Fruit fly (Drosophila melanogaster) whole organism, prepupa: ENCODE measurements around the gene CG13096.

Source experiments
- Blimp-1 ChIP-seq: fragments of 200-800 bp; sonication (Bioruptor generic); optimal IDR thresholded peaks from 3 replicates; lab custom pipeline; 2017; ENCODE audit warnings: missing biosample characterization, missing genetic modification characterization, mild to moderate bottlenecking, moderate library complexity, missing genetic modification reagents
- CG10631 ChIP-seq: fragments of 200-800 bp; sonication (Bioruptor generic); optimal IDR thresholded peaks from 2 replicates; lab custom pipeline; 2016; ENCODE audit warnings: missing biosample characterization, missing genetic modification characterization
- CG11294 ChIP-seq: fragments of 200-800 bp; sonication (Bioruptor generic); IDR thresholded peaks from 2 replicates; pipeline ENCODE4 v1.3.6; 2022; ENCODE audit warnings: missing biosample characterization, missing genetic modification characterization
- CG11902 ChIP-seq: fragments of 200-800 bp; sonication (Bioruptor generic); optimal IDR thresholded peaks from 3 replicates; lab custom pipeline; 2016; ENCODE audit warnings: missing biosample characterization, missing genetic modification characterization
- CG1621 ChIP-seq: fragments of 200-800 bp; sonication (Bioruptor generic); optimal IDR thresholded peaks from 3 replicates; lab custom pipeline; 2018; ENCODE audit warnings: missing biosample characterization, mild to moderate bottlenecking, missing genetic modification characterization
- CG3032 ChIP-seq: fragments of 200-800 bp; optimal IDR thresholded peaks from 2 replicates; lab custom pipeline; 2019; ENCODE audit warnings: missing biosample characterization, mild to moderate bottlenecking, missing genetic modification characterization, moderate library complexity
- CG31627 ChIP-seq: fragments of 200-800 bp; sonication (Bioruptor generic); optimal IDR thresholded peaks from 3 replicates; lab custom pipeline; 2016; ENCODE audit warnings: missing biosample characterization, missing genetic modification characterization
- CG32006 ChIP-seq: fragments of 200-800 bp; sonication (Bioruptor generic); optimal IDR thresholded peaks from 3 replicates; lab custom pipeline; 2017; ENCODE audit warnings: missing biosample characterization, mild to moderate bottlenecking, missing genetic modification characterization
- CG34406 ChIP-seq: fragments of 200-800 bp; sonication (Bioruptor generic); optimal IDR thresholded peaks from 3 replicates; lab custom pipeline; 2016; ENCODE audit warnings: missing biosample characterization, missing genetic modification characterization
- CG3919 ChIP-seq: fragments of 200-800 bp; sonication (Bioruptor generic); optimal IDR thresholded peaks from 3 replicates; lab custom pipeline; 2016; ENCODE audit warnings: missing biosample characterization, missing genetic modification characterization
- CG6276 ChIP-seq: fragments of 200-800 bp; sonication (Bioruptor generic); optimal IDR thresholded peaks from 2 replicates; lab custom pipeline; 2017; ENCODE audit warnings: missing biosample characterization, mild to moderate bottlenecking, missing genetic modification characterization
- CG6792 ChIP-seq: fragments of 200-800 bp; sonication (Bioruptor generic); optimal IDR thresholded peaks from 3 replicates; lab custom pipeline; 2016; ENCODE audit warnings: missing biosample characterization, missing genetic modification characterization
- CG6854 ChIP-seq: fragments of 200-800 bp; sonication (Bioruptor generic); optimal IDR thresholded peaks from 2 replicates; lab custom pipeline; 2017; ENCODE audit warnings: missing biosample characterization, mild to moderate bottlenecking, missing genetic modification characterization
- CG7368 ChIP-seq: fragments of 200-800 bp; sonication (Bioruptor generic); optimal IDR thresholded peaks from 3 replicates; lab custom pipeline; 2016; ENCODE audit warnings: missing biosample characterization, missing genetic modification characterization
- CG8632 ChIP-seq: fragments of 200-800 bp; sonication (Bioruptor generic); optimal IDR thresholded peaks from 3 replicates; lab custom pipeline; 2016; ENCODE audit warnings: missing biosample characterization, missing genetic modification characterization
- Eip78C ChIP-seq: fragments of 200-800 bp; sonication (Bioruptor generic); peaks from one replicate; lab custom pipeline; 2016; ENCODE audit warnings: missing biosample characterization, missing genetic modification characterization
- Ets96B ChIP-seq: fragments of 200-800 bp; optimal IDR thresholded peaks from 2 replicates; lab custom pipeline; 2019; ENCODE audit warnings: missing biosample characterization, mild to moderate bottlenecking, missing genetic modification characterization, moderate library complexity
- Hr38 ChIP-seq: sonication (Bioruptor generic); optimal IDR thresholded peaks from 2 replicates; lab custom pipeline; 2016; ENCODE audit warnings: missing biosample characterization, missing genetic modification characterization
- Hr39 ChIP-seq: fragments of 200-800 bp; sonication (Bioruptor generic); optimal IDR thresholded peaks from 2 replicates; lab custom pipeline; 2016; ENCODE audit warnings: missing biosample characterization, missing genetic modification characterization
- Hr4 ChIP-seq: fragments of 200-800 bp; sonication (Bioruptor generic); optimal IDR thresholded peaks from 3 replicates; lab custom pipeline; 2016; ENCODE audit warnings: missing biosample characterization, missing genetic modification characterization
- Lpt ChIP-seq: fragments of 200-800 bp; sonication (Bioruptor generic); optimal IDR thresholded peaks from 3 replicates; lab custom pipeline; 2016; ENCODE audit warnings: missing biosample characterization, missing genetic modification characterization
- Met ChIP-seq: fragments of 200-800 bp; sonication (Bioruptor generic); optimal IDR thresholded peaks from 3 replicates; lab custom pipeline; 2016; ENCODE audit warnings: missing biosample characterization, missing genetic modification characterization
- OdsH ChIP-seq: fragments of 200-800 bp; sonication (Bioruptor generic); optimal IDR thresholded peaks from 3 replicates; lab custom pipeline; 2016; ENCODE audit warnings: missing biosample characterization, missing genetic modification characterization
- Smox ChIP-seq: fragments of 200-800 bp; sonication (Bioruptor generic); optimal IDR thresholded peaks from 3 replicates; lab custom pipeline; 2016; ENCODE audit warnings: missing biosample characterization, missing genetic modification characterization
- Sox102F ChIP-seq: fragments of 200-800 bp; sonication (Bioruptor generic); optimal IDR thresholded peaks from 2 replicates; lab custom pipeline; 2016; ENCODE audit warnings: missing biosample characterization, mild to moderate bottlenecking, missing genetic modification characterization
- Sox14 ChIP-seq: fragments of 200-800 bp; sonication (Bioruptor generic); optimal IDR thresholded peaks from 3 replicates; lab custom pipeline; 2016; ENCODE audit warnings: missing biosample characterization, missing genetic modification characterization
- acj6 ChIP-seq: fragments of 200-800 bp; sonication (Bioruptor generic); optimal IDR thresholded peaks from 3 replicates; lab custom pipeline; 2016; ENCODE audit warnings: missing biosample characterization, missing genetic modification characterization
- cyc ChIP-seq: fragments of 200-800 bp; sonication (Bioruptor generic); optimal IDR thresholded peaks from 3 replicates; lab custom pipeline; 2016; ENCODE audit warnings: missing biosample characterization, missing genetic modification characterization
- eg ChIP-seq: fragments of 200-800 bp; sonication (Bioruptor generic); IDR thresholded peaks from 3 replicates; pipeline ENCODE4 v1.3.6; 2022; ENCODE audit warnings: missing biosample characterization, missing genetic modification characterization
- esn ChIP-seq: fragments of 200-800 bp; sonication (Bioruptor generic); optimal IDR thresholded peaks from 2 replicates; lab custom pipeline; 2016; ENCODE audit warnings: missing biosample characterization, mild to moderate bottlenecking, missing genetic modification characterization, moderate library complexity
- fd59A ChIP-seq: fragments of 200-800 bp; sonication (Bioruptor generic); optimal IDR thresholded peaks from 2 replicates; lab custom pipeline; 2017; ENCODE audit warnings: missing biosample characterization, mild to moderate bottlenecking, missing genetic modification characterization, missing genetic modification reagents
- fd85E ChIP-seq: fragments of 200-800 bp; sonication (Bioruptor generic); optimal IDR thresholded peaks from 3 replicates; lab custom pipeline; 2016; ENCODE audit warnings: missing biosample characterization, missing genetic modification characterization
- fkh ChIP-seq: fragments of 200-800 bp; sonication (Bioruptor generic); optimal IDR thresholded peaks from 3 replicates; lab custom pipeline; 2017; ENCODE audit warnings: missing biosample characterization, mild to moderate bottlenecking, missing genetic modification characterization, moderate library complexity
- lz ChIP-seq: fragments of 200-800 bp; sonication (Bioruptor generic); optimal IDR thresholded peaks from 3 replicates; lab custom pipeline; 2016; ENCODE audit warnings: missing biosample characterization, missing genetic modification characterization
- net ChIP-seq: fragments of 200-800 bp; sonication (Bioruptor generic); optimal IDR thresholded peaks from 3 replicates; lab custom pipeline; 2016; ENCODE audit warnings: missing biosample characterization, missing genetic modification characterization
- pdm3 ChIP-seq: fragments of 200-800 bp; sonication (Bioruptor generic); optimal IDR thresholded peaks from 3 replicates; lab custom pipeline; 2016; ENCODE audit warnings: missing biosample characterization, missing genetic modification characterization
- salr ChIP-seq, 2 experiments: fragments of 200-800 bp; sonication (Bioruptor generic); optimal IDR thresholded peaks; 3 replicates each; lab custom pipeline; 2016 to 2018; ENCODE audit warnings: missing biosample characterization in 2 of 2, missing genetic modification characterization in 2 of 2, mild to moderate bottlenecking in 1 of 2
- spab ChIP-seq: fragments of 200-800 bp; sonication (Bioruptor generic); optimal IDR thresholded peaks from 2 replicates; lab custom pipeline; 2017; ENCODE audit warnings: missing biosample characterization, mild to moderate bottlenecking, missing genetic modification characterization, missing genetic modification reagents
- svp ChIP-seq: fragments of 200-800 bp; sonication (Bioruptor generic); peaks from one replicate; lab custom pipeline; 2016; ENCODE audit warnings: missing biosample characterization, missing genetic modification characterization
- topi ChIP-seq: fragments of 200-800 bp; sonication (Bioruptor generic); optimal IDR thresholded peaks from 3 replicates; lab custom pipeline; 2016; ENCODE audit warnings: missing biosample characterization, missing genetic modification characterization
- vri ChIP-seq: fragments of 200-800 bp; sonication (Bioruptor generic); optimal IDR thresholded peaks from 3 replicates; lab custom pipeline; 2016; ENCODE audit warnings: missing biosample characterization, mild to moderate bottlenecking, missing genetic modification characterization

Gene CG13096

DNA sequence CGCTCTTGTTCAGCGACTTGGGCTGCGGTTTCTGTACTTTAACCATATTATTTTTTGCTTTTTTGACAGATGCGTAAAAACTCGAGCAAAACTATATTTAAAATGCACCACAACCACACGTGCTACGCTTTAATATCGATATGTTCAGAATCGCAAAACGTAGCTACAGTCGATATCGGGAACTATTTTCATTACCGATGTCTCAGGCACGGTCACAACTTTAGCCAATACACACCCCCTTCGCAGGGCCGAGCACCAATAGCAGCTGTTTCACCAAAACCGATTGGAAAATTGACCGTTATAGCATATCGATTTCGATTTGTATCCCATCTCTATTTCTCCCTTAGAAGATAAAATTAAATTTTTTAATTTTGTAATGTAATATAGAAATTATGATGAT is at the start of gene CG13096:
Gene CG13096, minus strand, starts transcription at position 144 of the 400 bp plus-strand sequence.
- TF ChIP-seq fd59A (GFP tag; lab: Kevin White, UChicago): no peak
- TF ChIP-seq Sox14 (GFP tag; lab: Kevin White, UChicago): no peak
- TF ChIP-seq CG3032 (tag; lab: Kevin White, UChicago): no peak
- TF ChIP-seq CG11294: no peak
- TF ChIP-seq esn: no peak
- TF ChIP-seq acj6 (GFP tag; lab: Kevin White, UChicago): no peak
- TF ChIP-seq CG6276 (GFP tag; lab: Kevin White, UChicago): no peak
- no peak for TF ChIP-seq svp (GFP tag; lab: Kevin White, UChicago)
- no peak for TF ChIP-seq CG10631 (GFP tag; lab: Kevin White, UChicago)
- no peak for TF ChIP-seq fkh (GFP tag; lab: Kevin White, UChicago)
- TF ChIP-seq Blimp-1 (GFP tag; lab: Kevin White, UChicago): no peak
- no peak for TF ChIP-seq Ets96B (tag; lab: Kevin White, UChicago)
- TF ChIP-seq CG6854 (GFP tag; lab: Kevin White, UChicago): no peak
- no peak for TF ChIP-seq pdm3 (GFP tag; lab: Kevin White, UChicago)
- TF ChIP-seq eg: no peak

DNA sequence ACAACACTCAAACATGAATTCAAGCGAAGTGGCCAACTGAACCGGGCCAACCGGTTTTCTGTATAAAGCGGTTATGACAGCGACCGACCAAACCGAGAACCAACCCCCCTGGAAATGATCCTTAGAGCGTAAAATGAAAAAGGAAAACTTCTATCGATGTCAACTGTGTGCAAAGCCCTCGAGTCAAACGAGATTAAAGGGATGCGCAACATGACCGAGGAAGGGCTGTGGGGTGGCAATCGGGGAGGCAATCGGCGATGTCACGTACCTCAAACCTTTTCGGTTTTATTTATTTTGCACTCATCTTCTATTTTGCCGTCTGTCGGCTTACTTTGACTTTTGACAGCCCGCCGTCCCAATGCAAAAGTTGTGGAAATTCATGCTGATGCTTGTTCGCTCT is 44.5 kb upstream of the CG13096 start:
- no peak for TF ChIP-seq CG3919 (GFP tag; lab: Kevin White, UChicago)
- no peak for TF ChIP-seq Sox102F (GFP tag; lab: Kevin White, UChicago)
- no peak for TF ChIP-seq Eip78C
- TF ChIP-seq spab (GFP tag; lab: Kevin White, UChicago): no peak
- no peak for TF ChIP-seq CG8632 (GFP tag; lab: Kevin White, UChicago)
- TF ChIP-seq fd85E (GFP tag; lab: Kevin White, UChicago): no peak
- no peak for TF ChIP-seq Ets96B (tag; lab: Kevin White, UChicago)
- no peak for TF ChIP-seq CG11902 (GFP tag; lab: Kevin White, UChicago)
- no peak for TF ChIP-seq net (GFP tag; lab: Kevin White, UChicago)
- no peak for TF ChIP-seq topi (GFP tag; lab: Kevin White, UChicago)
- no peak for TF ChIP-seq esn

DNA sequence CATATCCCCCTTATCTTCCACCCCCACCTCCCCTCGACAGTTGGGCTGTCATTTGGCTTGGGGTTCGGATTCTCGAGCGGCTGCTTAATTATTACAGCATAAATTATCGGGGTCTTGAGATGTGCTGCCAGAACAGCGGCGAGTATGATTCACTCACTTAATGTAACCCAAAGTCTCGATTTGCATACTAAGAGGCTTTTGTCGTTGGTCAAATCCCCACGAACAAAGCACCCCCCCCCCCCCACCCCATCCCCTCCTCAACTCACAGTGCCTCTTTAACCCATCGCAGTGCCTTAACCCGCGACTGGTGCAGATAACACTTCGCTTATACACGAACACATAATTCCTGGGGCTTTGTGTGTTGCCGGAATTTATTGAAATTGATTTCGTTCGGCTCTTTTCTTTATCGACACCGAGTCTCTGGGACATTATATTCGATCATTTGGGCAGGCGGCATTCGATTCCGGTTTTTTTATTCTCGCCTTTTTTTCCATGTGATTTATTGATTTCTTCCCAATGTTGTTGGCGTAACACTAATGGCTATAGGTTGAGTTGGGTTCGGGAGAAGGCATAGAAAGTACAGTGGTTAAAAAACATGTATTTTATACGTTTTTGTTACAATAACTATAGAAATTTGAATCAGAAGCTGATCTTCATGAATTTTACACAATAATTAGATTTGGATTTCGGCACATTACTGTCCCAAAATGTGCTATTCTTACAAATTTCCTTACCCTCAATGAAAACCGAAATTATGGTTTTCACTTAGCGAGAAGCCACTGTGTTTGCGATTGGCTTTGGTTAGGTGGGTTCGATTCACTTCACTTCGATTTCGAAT is 42.3 kb upstream of the CG13096 start:
- TF ChIP-seq CG7368 (no peak), fkh (GFP tag; lab: Kevin White, UChicago) (no peak), Eip78C (peak; percentile 53), esn (peak; percentile 58), CG6276 (GFP tag; lab: Kevin White, UChicago) (no peak), vri (peak; percentile 76), Met (peak; percentile 59), lz (peak; percentile 45), CG3032 (tag; lab: Kevin White, UChicago) (no peak), Blimp-1 (GFP tag; lab: Kevin White, UChicago) (no peak), Ets96B (tag; lab: Kevin White, UChicago) (no peak), Hr38 (no peak), CG1621 (no peak), Hr39 (peak; percentile 42), CG32006 (peak; percentile 10), topi (GFP tag; lab: Kevin White, UChicago) (peak; percentile 48), CG31627 (GFP tag; lab: Kevin White, UChicago) (peak; percentile 53), svp (GFP tag; lab: Kevin White, UChicago) (peak; percentile 68), Sox102F (GFP tag; lab: Kevin White, UChicago) (peak; percentile 25), Smox (GFP tag; lab: Kevin White, UChicago) (peak; percentile 28), OdsH (GFP tag; lab: Kevin White, UChicago) (no peak), salr (GFP tag; optimal IDR thresholded peaks at IDR 0.05; lab: Kevin White, UChicago) (no peak), Lpt (GFP tag; lab: Kevin White, UChicago) (no peak), Hr4 (peak; percentile 27), CG34406 (GFP tag; lab: Kevin White, UChicago) (no peak), cyc (GFP tag; lab: Kevin White, UChicago) (peak; percentile 1), CG6792 (no peak)
